Worm (Caenorhabditis elegans) whole organism, mixed stage, embryonic: ENCODE measurements around the gene clec-29.

Source experiments
- elt-1 ChIP-seq: sonication (generic microtip); optimal IDR thresholded peaks from 2 replicates; lab custom pipeline; 2017; ENCODE audit warnings: missing genetic modification characterization, mild to moderate bottlenecking, missing compliant biosample characterization, antibody characterized with exemption, moderate library complexity, borderline replicate concordance; ENCODE audit not compliant: insufficient read depth
- unc-39 ChIP-seq: fragments of 150-350 bp; optimal IDR thresholded peaks from 2 replicates; lab custom pipeline; 2014; ENCODE audit warnings: missing biosample characterization, missing genetic modification characterization

- no peak for TF ChIP-seq unc-39 (tag; lab: Kevin White, UChicago)
- TF ChIP-seq elt-1 = no peak
These were observed 12.1 kb downstream of the clec-29 start, which contains the start of gene T25E12.14 for ce11 chrV:16726915-16727314.
